Fruit fly (Drosophila melanogaster) whole organism, adult: Measurements from ENCODE around the gene bol.

Source experiments
- CG33017 ChIP-seq: fragments of 200-800 bp; sonication (Bioruptor generic); optimal IDR thresholded peaks from 2 replicates; lab custom pipeline; 2018; ENCODE audit warnings: missing biosample characterization, mild to moderate bottlenecking, missing genetic modification characterization, moderate library complexity
- CG7045 ChIP-seq: fragments of 200-800 bp; sonication (Bioruptor generic); optimal IDR thresholded peaks from 2 replicates; lab custom pipeline; 2017; ENCODE audit warnings: missing biosample characterization, mild to moderate bottlenecking, missing genetic modification characterization
- CG7101 ChIP-seq: fragments of 200-800 bp; sonication (Bioruptor generic); optimal IDR thresholded peaks from 2 replicates; lab custom pipeline; 2018; ENCODE audit warnings: missing biosample characterization, mild to moderate bottlenecking, missing genetic modification characterization, moderate library complexity
- Crg-1 ChIP-seq: fragments of 200-800 bp; sonication (Bioruptor generic); optimal IDR thresholded peaks from 2 replicates; lab custom pipeline; 2016; ENCODE audit warnings: missing biosample characterization, missing genetic modification characterization
- Mnt ChIP-seq: fragments of 200-800 bp; sonication (Bioruptor generic); optimal IDR thresholded peaks from 2 replicates; lab custom pipeline; 2016; ENCODE audit warnings: missing biosample characterization, mild to moderate bottlenecking, missing genetic modification characterization
- bab1 ChIP-seq: fragments of 200-800 bp; sonication (Bioruptor generic); optimal IDR thresholded peaks from 3 replicates; lab custom pipeline; 2019; ENCODE audit warnings: missing biosample characterization, mild to moderate bottlenecking, missing genetic modification characterization, moderate library complexity
- cic ChIP-seq: fragments of 200-800 bp; sonication (Bioruptor generic); optimal IDR thresholded peaks from 2 replicates; lab custom pipeline; 2017; ENCODE audit warnings: missing biosample characterization, mild to moderate bottlenecking, missing genetic modification characterization, moderate library complexity
- kay ChIP-seq: fragments of 200-800 bp; sonication (Bioruptor generic); peaks from one replicate; lab custom pipeline; 2016; ENCODE audit warnings: missing biosample characterization, missing genetic modification characterization, borderline replicate concordance
- ovo ChIP-seq: fragments of 200-800 bp; sonication (Bioruptor generic); optimal IDR thresholded peaks from 2 replicates; lab custom pipeline; 2016; ENCODE audit warnings: missing biosample characterization, missing genetic modification characterization
- pad ChIP-seq: fragments of 200-800 bp; sonication (Bioruptor generic); optimal IDR thresholded peaks from 3 replicates; lab custom pipeline; 2017; ENCODE audit warnings: missing biosample characterization, missing genetic modification characterization, mild to moderate bottlenecking, moderate library complexity, missing genetic modification reagents
- toe ChIP-seq: fragments of 200-800 bp; sonication (Bioruptor generic); optimal IDR thresholded peaks from 2 replicates; lab custom pipeline; 2016; ENCODE audit warnings: missing biosample characterization, missing genetic modification characterization

DNA sequence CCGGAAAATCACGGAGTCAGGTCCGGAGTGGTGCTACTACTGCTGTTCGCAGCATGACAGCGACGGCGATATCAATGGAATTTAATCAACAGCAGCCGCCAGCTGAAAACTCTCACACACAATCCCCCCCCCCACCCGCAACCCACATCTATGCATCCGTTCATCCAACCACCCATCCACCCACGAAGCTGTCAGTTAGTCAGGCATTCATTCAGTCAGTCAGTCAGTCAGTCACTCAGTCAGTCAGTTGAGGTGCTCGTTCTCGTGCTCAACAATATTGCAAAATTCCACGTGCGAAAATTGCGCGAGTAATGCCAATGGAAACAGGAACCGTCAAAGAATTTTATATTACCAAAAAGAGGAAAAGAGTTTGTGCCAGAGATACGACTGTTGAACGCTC is 18.6 kb downstream of the bol start:
- TF ChIP-seq kay (GFP tag; lab: Kevin White, UChicago) (no peak), toe (GFP tag; lab: Kevin White, UChicago) (no peak), CG33017 (tag; lab: Kevin White, UChicago) (no peak), cic (GFP tag; lab: Kevin White, UChicago) (no peak), bab1 (GFP tag; lab: Kevin White, UChicago) (no peak), Mnt (GFP tag; lab: Kevin White, UChicago) (no peak), CG7045 (GFP tag; lab: Kevin White, UChicago) (no peak), CG7101 (tag; lab: Kevin White, UChicago) (no peak), ovo (GFP tag; lab: Kevin White, UChicago) (no peak), Crg-1 (GFP tag; lab: Kevin White, UChicago) (no peak), pad (GFP tag; lab: Kevin White, UChicago) (no peak)
